Worm (Caenorhabditis elegans): ENCODE results near the gene ras-1.

Gene ras-1

ce11 chrII:12373921-12374320 lies 21.9 kb upstream of the ras-1 start:
- TF ChIP-seq him-1 (tag; optimal IDR thresholded peaks at IDR 0.05): no peak
- no peak for TF ChIP-seq dao-5 (tag; optimal IDR thresholded peaks at IDR 0.05)

DNA sequence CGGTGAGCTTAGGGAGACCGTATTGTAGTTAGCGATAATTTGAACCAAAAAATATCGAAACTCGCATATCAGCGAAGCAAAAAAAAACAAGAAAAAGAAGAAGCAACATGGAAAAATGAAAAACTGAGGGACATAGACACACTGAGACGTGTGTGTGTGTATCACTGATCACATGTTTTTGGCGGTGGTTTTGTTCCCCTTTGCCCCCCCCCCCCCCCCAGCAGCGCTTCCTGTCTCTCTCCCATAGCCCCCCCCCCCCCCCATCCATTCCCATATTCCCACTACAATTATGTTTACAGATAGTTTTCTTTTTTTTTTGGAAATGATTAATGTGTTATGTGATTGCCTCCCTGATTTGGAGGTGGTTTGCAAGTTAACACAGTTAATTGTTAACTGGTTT lies 17.2 kb upstream of the ras-1 start:
- TF ChIP-seq dao-5 (tag; optimal IDR thresholded peaks at IDR 0.05) (no peak), W03F9.2 (tag; optimal IDR thresholded peaks at IDR 0.05) (no peak), him-1 (tag; optimal IDR thresholded peaks at IDR 0.05) (no peak)

- TF ChIP-seq W03F9.2 (tag; optimal IDR thresholded peaks at IDR 0.05): no peak
- TF ChIP-seq dao-5 (tag; optimal IDR thresholded peaks at IDR 0.05): no peak
- no peak for TF ChIP-seq him-1 (tag; optimal IDR thresholded peaks at IDR 0.05)
Measured at ce11 chrII:12362262-12362661, 10.2 kb upstream of the ras-1 start.

- TF ChIP-seq W03F9.2 (tag; optimal IDR thresholded peaks at IDR 0.05) (no peak), him-1 (tag; optimal IDR thresholded peaks at IDR 0.05) (no peak), dao-5 (tag; optimal IDR thresholded peaks at IDR 0.05) (no peak)
Measured at ce11 chrII:12353816-12354215, 1.8 kb upstream of the ras-1 start.

- TF ChIP-seq him-1 (tag; optimal IDR thresholded peaks at IDR 0.05) (no peak), W03F9.2 (tag; optimal IDR thresholded peaks at IDR 0.05) (no peak), dao-5 (tag; optimal IDR thresholded peaks at IDR 0.05) (no peak)
Measured at ce11 chrII:12353104-12353503, 1.1 kb upstream of the ras-1 start.

DNA sequence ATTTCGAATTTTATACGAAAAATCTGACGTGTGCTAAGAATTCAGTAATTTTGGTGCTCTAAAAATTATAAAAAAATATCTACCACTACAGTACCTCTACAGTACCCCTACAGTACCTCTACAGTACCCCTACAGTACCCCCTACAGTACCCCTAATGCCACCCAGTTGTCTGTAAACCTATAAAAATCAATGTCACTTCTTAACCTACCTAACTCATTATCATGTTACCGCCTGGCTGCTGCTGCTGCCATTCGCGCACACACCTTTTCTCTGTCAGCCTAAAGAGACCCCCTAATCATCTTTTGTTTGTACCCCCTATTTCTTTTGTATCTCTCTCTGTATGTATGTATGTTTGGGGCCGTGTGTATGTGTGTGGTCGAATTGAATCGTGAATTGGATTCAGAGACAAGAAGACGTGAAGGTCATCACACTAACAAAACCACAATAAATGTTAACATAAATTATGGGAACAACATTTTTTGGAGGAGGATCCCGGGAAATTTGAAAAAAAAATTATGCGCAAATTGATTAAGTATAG lies 1.2 kb downstream of the ras-1 start:
- TF ChIP-seq W03F9.2 (tag; optimal IDR thresholded peaks at IDR 0.05) (no peak), him-1 (tag; optimal IDR thresholded peaks at IDR 0.05) (no peak), dao-5 (tag; optimal IDR thresholded peaks at IDR 0.05) (no peak)

DNA sequence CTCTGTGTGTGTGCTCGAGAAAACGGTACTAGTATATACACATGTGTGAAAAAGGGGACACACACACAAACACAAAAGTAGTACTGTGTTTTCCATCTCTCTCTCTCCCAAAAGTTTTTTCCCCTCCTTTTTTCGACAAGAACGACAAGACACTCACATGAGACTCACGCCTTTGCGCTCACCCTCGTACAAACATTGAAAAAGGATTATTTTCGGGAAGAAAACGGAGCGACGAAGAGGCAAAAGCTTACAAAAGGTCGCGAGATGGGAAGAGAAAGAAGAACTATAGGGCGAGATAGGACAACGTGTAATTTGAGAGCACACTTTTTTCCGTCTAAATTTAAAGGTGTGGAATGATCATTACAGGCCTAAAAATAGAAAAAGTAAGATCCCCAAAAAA lies 2.2 kb downstream of the ras-1 start:
- TF ChIP-seq dao-5 (tag; optimal IDR thresholded peaks at IDR 0.05) (no peak), him-1 (tag; optimal IDR thresholded peaks at IDR 0.05) (no peak), W03F9.2 (tag; optimal IDR thresholded peaks at IDR 0.05) (no peak)

ce11 chrII:12348957-12349356 lies 3.1 kb downstream of the ras-1 start:
- no peak for TF ChIP-seq him-1 (tag; optimal IDR thresholded peaks at IDR 0.05)
- TF ChIP-seq W03F9.2 (tag; optimal IDR thresholded peaks at IDR 0.05): no peak
- no peak for TF ChIP-seq dao-5 (tag; optimal IDR thresholded peaks at IDR 0.05)

- no peak for TF ChIP-seq him-1 (tag; optimal IDR thresholded peaks at IDR 0.05)
- no peak for TF ChIP-seq dao-5 (tag; optimal IDR thresholded peaks at IDR 0.05)
- no peak for TF ChIP-seq W03F9.2 (tag; optimal IDR thresholded peaks at IDR 0.05)
Measured at ce11 chrII:12346289-12346989, 5.6 kb downstream of the ras-1 start.

DNA sequence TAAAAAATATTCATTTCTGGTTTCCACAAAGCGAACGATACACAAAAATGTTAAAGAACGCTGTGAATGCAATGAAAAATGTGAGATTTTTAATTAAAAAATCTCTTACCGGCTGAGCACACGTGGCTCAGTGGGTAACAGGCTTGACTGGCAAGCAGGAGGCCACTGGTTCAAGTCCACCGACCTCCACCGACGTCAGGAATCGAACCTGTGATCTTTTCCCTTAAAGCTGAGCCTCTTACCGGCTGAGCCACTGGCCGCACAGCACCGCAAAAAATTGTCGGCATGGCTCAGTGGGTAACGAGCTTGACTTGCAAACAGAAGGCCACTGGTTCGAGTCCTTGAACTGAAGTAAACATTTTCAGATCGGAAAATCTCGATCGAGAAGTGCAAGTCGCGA lies 7.3 kb downstream of the ras-1 start, which contains the start of gene C44C11.6:
Gene C44C11.6, plus strand, starts transcription at position 23 of the 400 bp plus-strand sequence.
- TF ChIP-seq W03F9.2 (tag; optimal IDR thresholded peaks at IDR 0.05) (no peak), dao-5 (tag; optimal IDR thresholded peaks at IDR 0.05) (no peak), him-1 (tag; optimal IDR thresholded peaks at IDR 0.05) (no peak)

DNA sequence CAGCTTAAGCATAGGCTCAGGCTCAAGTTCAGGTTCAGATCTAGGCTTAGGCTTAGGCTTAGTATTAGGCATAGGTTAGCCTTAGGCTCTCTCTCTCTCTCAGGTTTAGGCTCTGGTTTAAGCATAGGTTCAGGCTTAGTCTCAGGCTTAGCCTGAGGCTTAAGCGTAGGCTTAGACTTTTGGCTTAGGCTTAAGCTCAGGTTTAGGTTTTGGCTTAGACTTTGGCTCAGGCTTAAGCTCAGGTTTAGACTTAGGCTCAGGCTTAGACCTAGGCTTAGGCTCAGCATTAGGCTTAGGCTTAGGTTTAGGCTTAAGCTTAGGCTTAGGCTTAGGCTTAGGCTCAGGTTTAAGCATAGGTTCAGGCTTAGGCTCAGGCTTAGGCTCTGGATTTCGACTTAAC lies 8.3 kb downstream of the ras-1 start:
- TF ChIP-seq him-1 (tag; optimal IDR thresholded peaks at IDR 0.05) (no peak), dao-5 (tag; optimal IDR thresholded peaks at IDR 0.05) (no peak), W03F9.2 (tag; optimal IDR thresholded peaks at IDR 0.05) (no peak)

DNA sequence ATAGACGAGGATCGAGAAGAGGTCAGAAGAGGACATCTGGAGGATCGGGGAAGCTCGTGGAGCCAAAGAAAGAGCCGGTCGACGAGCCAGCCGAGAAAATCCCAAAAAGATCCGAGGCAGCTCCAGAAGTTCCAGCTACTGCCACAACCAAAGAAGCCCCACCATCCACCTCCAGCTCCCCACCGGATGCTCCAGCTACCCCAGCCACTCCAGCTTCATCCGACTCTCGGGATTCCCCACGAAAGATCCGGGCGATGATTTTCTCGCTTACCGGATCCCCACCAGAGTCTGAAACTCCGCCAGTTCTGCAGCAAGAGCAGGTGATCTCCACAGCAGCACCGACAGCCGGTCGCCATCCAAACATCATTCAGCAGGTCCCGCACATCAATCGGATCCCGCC lies 9.1 kb downstream of the ras-1 start:
- TF ChIP-seq him-1 (tag; optimal IDR thresholded peaks at IDR 0.05) (no peak), dao-5 (tag; optimal IDR thresholded peaks at IDR 0.05) (no peak), W03F9.2 (tag; optimal IDR thresholded peaks at IDR 0.05) (no peak)

DNA sequence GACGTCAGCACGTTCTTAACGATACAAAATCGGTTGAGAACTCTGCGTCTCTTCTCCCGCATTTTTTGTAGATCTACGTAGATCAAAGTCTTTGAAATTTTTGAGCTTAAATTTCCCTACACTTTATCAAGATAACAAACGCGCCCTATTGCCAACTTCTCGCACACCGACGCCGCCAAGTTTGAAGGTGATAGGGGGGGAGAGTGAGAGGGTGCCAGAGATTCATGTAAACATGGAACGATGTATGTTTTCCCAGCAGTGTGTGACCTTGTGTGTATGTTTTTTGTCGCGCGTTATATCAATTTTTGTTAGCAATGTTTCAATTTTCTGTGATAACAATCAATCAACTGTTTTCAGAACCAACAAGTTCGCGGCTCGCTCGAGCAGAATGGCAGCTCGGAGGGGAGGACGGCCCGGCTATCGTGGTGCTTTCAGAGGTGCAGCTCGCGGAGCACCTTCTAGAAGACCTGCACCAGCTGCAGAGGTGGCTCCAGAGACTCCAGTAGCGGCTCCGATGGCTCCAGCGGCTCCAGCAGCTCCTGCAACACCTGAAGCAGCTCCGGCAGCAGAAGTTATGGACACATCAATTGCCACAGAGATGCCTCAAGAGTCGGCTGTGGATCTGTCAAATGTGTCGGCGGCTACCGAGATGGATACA lies 10.3 kb downstream of the ras-1 start:
- TF ChIP-seq him-1 (tag; optimal IDR thresholded peaks at IDR 0.05) (no peak), dao-5 (tag; optimal IDR thresholded peaks at IDR 0.05) (no peak), W03F9.2 (tag; optimal IDR thresholded peaks at IDR 0.05) (no peak)

- TF ChIP-seq W03F9.2 (tag; optimal IDR thresholded peaks at IDR 0.05): no peak
- no peak for TF ChIP-seq dao-5 (tag; optimal IDR thresholded peaks at IDR 0.05)
- TF ChIP-seq him-1 (tag; optimal IDR thresholded peaks at IDR 0.05): no peak
Measured at ce11 chrII:12339644-12340043, 12.4 kb downstream of the ras-1 start, which contains the start of gene sop-2. Gene sop-2 (plus strand): TSS chrII:12339944.
